Worm (Caenorhabditis elegans) whole organism, L2 larva: ENCODE data around the gene F40A3.4.
A peak's percentile ranks its signal among the peaks of the same experiment; 100 is the strongest.

Experiments used
- F13H6.1 ChIP-seq: sonication (generic microtip); optimal IDR thresholded peaks from 2 replicates; lab custom pipeline; 2016; ENCODE audit warnings: missing genetic modification characterization, missing compliant biosample characterization
- Y55F3AM.14 ChIP-seq: fragments of 200-800 bp; sonication (Bioruptor generic); optimal IDR thresholded peaks from 2 replicates; lab custom pipeline; 2018; ENCODE audit warnings: mild to moderate bottlenecking, missing genetic modification characterization, missing compliant biosample characterization
- alr-1 ChIP-seq: fragments of 150-350 bp; optimal IDR thresholded peaks from 2 replicates; lab custom pipeline; 2014; ENCODE audit warnings: missing biosample characterization, missing genetic modification characterization
- aly-2 ChIP-seq: fragments of 150-350 bp; optimal IDR thresholded peaks from 2 replicates; lab custom pipeline; 2014; ENCODE audit warnings: missing biosample characterization, missing genetic modification characterization
- ama-1 ChIP-seq: fragments of 150-350 bp; optimal IDR thresholded peaks from 2 replicates; lab custom pipeline; 2018; ENCODE audit warnings: inconsistent platforms
- blmp-1 ChIP-seq: sonication (generic microtip); optimal IDR thresholded peaks from 2 replicates; lab custom pipeline; 2017; ENCODE audit warnings: missing genetic modification characterization, mild to moderate bottlenecking, missing compliant biosample characterization, antibody characterized with exemption, moderate library complexity; ENCODE audit not compliant: insufficient read depth
- ceh-16 ChIP-seq: fragments of 150-350 bp; optimal IDR thresholded peaks from 2 replicates; lab custom pipeline; 2014; ENCODE audit warnings: missing biosample characterization, missing genetic modification characterization
- ceh-82 ChIP-seq: fragments of 150-350 bp; optimal IDR thresholded peaks from 2 replicates; lab custom pipeline; 2014; ENCODE audit warnings: missing biosample characterization, missing genetic modification characterization
- crh-2 ChIP-seq: sonication (generic microtip); optimal IDR thresholded peaks from 2 replicates; lab custom pipeline; 2017; ENCODE audit warnings: missing biosample characterization, missing genetic modification characterization
- egl-27 ChIP-seq: sonication (generic microtip); optimal IDR thresholded peaks from 3 replicates; lab custom pipeline; 2017; ENCODE audit warnings: missing biosample characterization, missing genetic modification reagents, missing genetic modification characterization
- gmeb-1 ChIP-seq: fragments of 150-350 bp; optimal IDR thresholded peaks from 2 replicates; lab custom pipeline; 2014; ENCODE audit warnings: missing biosample characterization, missing genetic modification characterization
- lin-13 ChIP-seq: fragments of 150-350 bp; optimal IDR thresholded peaks from 2 replicates; lab custom pipeline; 2014; ENCODE audit warnings: missing biosample characterization, missing genetic modification reagents, missing genetic modification characterization
- lin-39 ChIP-seq: fragments of 150-350 bp; optimal IDR thresholded peaks from 2 replicates; lab custom pipeline; 2014; ENCODE audit warnings: missing biosample characterization, missing genetic modification reagents, missing genetic modification characterization
- mab-5 ChIP-seq: fragments of 150-350 bp; optimal IDR thresholded peaks from 2 replicates; lab custom pipeline; 2014; ENCODE audit warnings: missing biosample characterization, missing genetic modification characterization
- nhr-10 ChIP-seq: sonication (generic microtip); optimal IDR thresholded peaks from 2 replicates; lab custom pipeline; 2017; ENCODE audit warnings: missing biosample characterization, missing genetic modification characterization
- nhr-11 ChIP-seq: fragments of 150-350 bp; optimal IDR thresholded peaks from 2 replicates; lab custom pipeline; 2014; ENCODE audit warnings: missing biosample characterization, missing genetic modification characterization
- nhr-129 ChIP-seq: fragments of 150-350 bp; optimal IDR thresholded peaks from 2 replicates; lab custom pipeline; 2014; ENCODE audit warnings: missing biosample characterization, missing genetic modification characterization
- nhr-21 ChIP-seq: fragments of 150-350 bp; optimal IDR thresholded peaks from 2 replicates; lab custom pipeline; 2014; ENCODE audit warnings: missing biosample characterization, missing genetic modification characterization
- nhr-23 ChIP-seq: fragments of 150-350 bp; optimal IDR thresholded peaks from 2 replicates; lab custom pipeline; 2014; ENCODE audit warnings: missing biosample characterization, missing genetic modification reagents, missing genetic modification characterization
- nhr-237 ChIP-seq: fragments of 150-350 bp; optimal IDR thresholded peaks from 2 replicates; lab custom pipeline; 2014; ENCODE audit warnings: missing biosample characterization, missing genetic modification characterization
- nhr-25 ChIP-seq: fragments of 150-350 bp; sonication (generic microtip); optimal IDR thresholded peaks from 3 replicates; lab custom pipeline; 2014; ENCODE audit warnings: missing biosample characterization, missing genetic modification characterization
- nhr-6 ChIP-seq: fragments of 150-350 bp; optimal IDR thresholded peaks from 2 replicates; lab custom pipeline; 2014; ENCODE audit warnings: missing biosample characterization, missing genetic modification characterization
- peb-1 ChIP-seq: fragments of 150-350 bp; optimal IDR thresholded peaks from 2 replicates; lab custom pipeline; 2014; ENCODE audit warnings: missing biosample characterization, missing genetic modification characterization
- sem-4 ChIP-seq: fragments of 150-350 bp; optimal IDR thresholded peaks from 2 replicates; lab custom pipeline; 2014; ENCODE audit warnings: missing biosample characterization, missing genetic modification reagents, missing genetic modification characterization
- skn-1 ChIP-seq: sonication (generic microtip); optimal IDR thresholded peaks from 2 replicates; lab custom pipeline; 2017; ENCODE audit warnings: missing biosample characterization, missing genetic modification characterization
- sma-3 ChIP-seq: sonication (generic microtip); optimal IDR thresholded peaks from 2 replicates; lab custom pipeline; 2016; ENCODE audit warnings: missing genetic modification reagents, missing genetic modification characterization, missing compliant biosample characterization
- sma-9 ChIP-seq, 2 experiments: fragments of 150-350 bp in 1 of 2; sonication (generic microtip) in 1 of 2; optimal IDR thresholded peaks; 2 replicates each; lab custom pipeline; 2014 to 2016; ENCODE audit warnings: missing genetic modification characterization in 2 of 2, mild to moderate bottlenecking in 1 of 2, missing biosample characterization in 1 of 2, missing compliant biosample characterization in 1 of 2, missing genetic modification reagents in 1 of 2, moderate library complexity in 1 of 2
- snpc-4 ChIP-seq: fragments of 150-350 bp; optimal IDR thresholded peaks from 2 replicates; lab custom pipeline; 2014; ENCODE audit warnings: missing biosample characterization, missing genetic modification characterization
- unc-39 ChIP-seq: fragments of 150-350 bp; optimal IDR thresholded peaks from 2 replicates; lab custom pipeline; 2014; ENCODE audit warnings: missing biosample characterization, missing genetic modification characterization
- zag-1 ChIP-seq: fragments of 150-350 bp; optimal IDR thresholded peaks from 2 replicates; lab custom pipeline; 2014; ENCODE audit warnings: missing biosample characterization, missing genetic modification characterization
- ztf-1 ChIP-seq: fragments of 200-800 bp; sonication (Bioruptor generic); conservative IDR thresholded peaks from 2 replicates; pipeline ENCODE4 v1.3.6; 2022; ENCODE audit warnings: missing genetic modification characterization, missing compliant biosample characterization
- ztf-11 ChIP-seq: sonication (generic microtip); optimal IDR thresholded peaks from 2 replicates; lab custom pipeline; 2017; ENCODE audit warnings: missing biosample characterization, missing genetic modification characterization
- ztf-4 ChIP-seq: fragments of 150-350 bp; optimal IDR thresholded peaks from 2 replicates; lab custom pipeline; 2014; ENCODE audit warnings: missing biosample characterization, missing genetic modification characterization

Gene F40A3.4

ce11 chrV:7855382-7855994, 20.1 kb upstream of the F40A3.4 start, which contains the start of gene C37C3.2:
Gene C37C3.2 (plus strand): TSS chrV:7855944.
- TF ChIP-seq Y55F3AM.14 (GFP tag; lab: Kevin White, UChicago) (peak; percentile 37), snpc-4 (tag; lab: Kevin White, UChicago) (no peak), ztf-1 (no peak), crh-2 (tag; lab: Kevin White, UChicago) (no peak), skn-1 (tag; lab: Kevin White, UChicago) (no peak), nhr-11 (tag; lab: Kevin White, UChicago) (no peak), unc-39 (no peak), peb-1 (no peak), egl-27 (no peak), ama-1 (lab: Kevin White, UChicago) (peak; percentile 5), nhr-6 (tag; lab: Kevin White, UChicago) (no peak)

- TF ChIP-seq nhr-10 (no peak), mab-5 (tag; lab: Kevin White, UChicago) (no peak), lin-13 (GFP tag; lab: Kevin White, UChicago) (no peak), ama-1 (lab: Kevin White, UChicago) (no peak), gmeb-1 (tag; lab: Kevin White, UChicago) (no peak), nhr-23 (tag; lab: Kevin White, UChicago) (no peak), ztf-4 (tag; lab: Kevin White, UChicago) (no peak)
These were observed 18.9 kb upstream of the F40A3.4 start for ce11 chrV:7856641-7857040.

ce11 chrV:7857931-7858330, 17.6 kb upstream of the F40A3.4 start, which contains the start of gene C37C3.1:
Gene C37C3.1 (plus strand): TSS chrV:7857963.
- TF ChIP-seq nhr-21 (tag; lab: Kevin White, UChicago) (peak; percentile 40), lin-13 (GFP tag; lab: Kevin White, UChicago) (no peak), aly-2 (tag; lab: Kevin White, UChicago) (no peak), snpc-4 (tag; lab: Kevin White, UChicago) (no peak), sma-3 (peak; percentile 37), ama-1 (lab: Kevin White, UChicago) (peak; percentile 8), nhr-25 (peak; percentile 3), zag-1 (tag; lab: Kevin White, UChicago) (no peak), sma-9 (GFP tag; optimal IDR thresholded peaks at IDR 0.05; lab: Kevin White, UChicago) (peak; percentile 5), sma-9 (tag; optimal IDR thresholded peaks at IDR 0.05; lab: Kevin White, UChicago) (no peak), sem-4 (tag; lab: Kevin White, UChicago) (no peak), ztf-1 (no peak), crh-2 (tag; lab: Kevin White, UChicago) (peak; percentile 23), alr-1 (tag; lab: Kevin White, UChicago) (no peak)

ce11 chrV:7861792-7862191, 13.8 kb upstream of the F40A3.4 start, which contains the start of gene C37C3.17:
Gene C37C3.17 (minus strand): TSS chrV:7861892.
- TF ChIP-seq ama-1 (lab: Kevin White, UChicago) (no peak), peb-1 (no peak), lin-39 (tag; lab: Kevin White, UChicago) (no peak), aly-2 (tag; lab: Kevin White, UChicago) (no peak), F13H6.1 (tag; lab: Kevin White, UChicago) (no peak), nhr-237 (tag; lab: Kevin White, UChicago) (no peak), ztf-11 (tag; lab: Kevin White, UChicago) (no peak), ceh-82 (no peak), nhr-23 (tag; lab: Kevin White, UChicago) (no peak), ztf-1 (no peak), zag-1 (tag; lab: Kevin White, UChicago) (no peak), mab-5 (tag; lab: Kevin White, UChicago) (no peak), blmp-1 (tag; lab: Kevin White, UChicago) (no peak), alr-1 (tag; lab: Kevin White, UChicago) (no peak), sma-3 (no peak), nhr-21 (tag; lab: Kevin White, UChicago) (no peak), nhr-129 (tag; lab: Kevin White, UChicago) (no peak), ceh-16 (tag; lab: Kevin White, UChicago) (no peak)
